Worm (Caenorhabditis elegans) whole organism, early embryonic: Measurements from ENCODE around the gene grk-2.

Source experiments
- B0310.2 ChIP-seq: sonication (generic microtip); optimal IDR thresholded peaks from 2 replicates; lab custom pipeline; 2016; ENCODE audit warnings: mild to moderate bottlenecking, missing genetic modification characterization, missing compliant biosample characterization
- aly-1 ChIP-seq: sonication (generic microtip); optimal IDR thresholded peaks from 2 replicates; lab custom pipeline; 2016; ENCODE audit warnings: missing genetic modification characterization, missing compliant biosample characterization
- ama-1 ChIP-seq: fragments of 150-350 bp; optimal IDR thresholded peaks from 2 replicates; lab custom pipeline; 2014
- ceh-13 ChIP-seq: fragments of 200-800 bp; sonication (Bioruptor generic); optimal IDR thresholded peaks from 2 replicates; lab custom pipeline; 2018; ENCODE audit warnings: mild to moderate bottlenecking, missing genetic modification characterization, missing compliant biosample characterization
- flt-1 ChIP-seq: fragments of 200-800 bp; sonication (Bioruptor generic); IDR thresholded peaks from 2 replicates; pipeline ENCODE4 v1.3.6; 2022; ENCODE audit warnings: missing genetic modification characterization, missing compliant biosample characterization
- hmg-4 ChIP-seq: fragments of 200-800 bp; sonication (Bioruptor generic); optimal IDR thresholded peaks from 2 replicates; lab custom pipeline; 2018; ENCODE audit warnings: mild to moderate bottlenecking, missing genetic modification characterization, missing compliant biosample characterization
- hnd-1 ChIP-seq: sonication (generic microtip); optimal IDR thresholded peaks from 2 replicates; lab custom pipeline; 2016; ENCODE audit warnings: missing genetic modification characterization, missing compliant biosample characterization
- pes-1 ChIP-seq: fragments of 200-800 bp; sonication (Bioruptor generic); IDR thresholded peaks from 2 replicates; pipeline ENCODE4 v1.3.6; 2022; ENCODE audit warnings: missing genetic modification reagents, missing genetic modification characterization, missing compliant biosample characterization
- sea-1 ChIP-seq: fragments of 200-800 bp; sonication (Bioruptor generic); conservative IDR thresholded peaks from 2 replicates; pipeline ENCODE4 v1.3.6; 2022; ENCODE audit warnings: missing genetic modification characterization, missing compliant biosample characterization
- tbx-11 ChIP-seq: fragments of 200-800 bp; sonication (Bioruptor generic); IDR thresholded peaks from 2 replicates; pipeline ENCODE4 v1.3.6; 2022; ENCODE audit warnings: missing genetic modification characterization, missing compliant biosample characterization
- tbx-37 ChIP-seq: fragments of 200-800 bp; sonication (Bioruptor generic); conservative IDR thresholded peaks from 2 replicates; pipeline ENCODE4 v1.3.6; 2022; ENCODE audit warnings: missing genetic modification reagents, missing genetic modification characterization, missing compliant biosample characterization

- TF ChIP-seq tbx-11 (no peak), ama-1 (lab: Kevin White, UChicago) (no peak), pes-1 (GFP tag; lab: Robert Waterston, UW) (peak; percentile 65), flt-1 (GFP tag; lab: Robert Waterston, UW) (no peak), hnd-1 (tag; lab: Kevin White, UChicago) (no peak), tbx-37 (no peak), hmg-4 (peak; percentile 11), B0310.2 (tag; lab: Kevin White, UChicago) (no peak), ceh-13 (GFP tag; lab: Kevin White, UChicago) (no peak), sea-1 (GFP tag; lab: Robert Waterston, UW) (0 out of 2 replicates have a peak, but pooled peaks have one; percentile 30), aly-1 (tag; lab: Kevin White, UChicago) (no peak)
Observed at ce11 chrIII:698814-699213, 22.9 kb downstream of the grk-2 start.
